Worm (Caenorhabditis elegans): ENCODE results near the gene C01G6.9.

- TF ChIP-seq fos-1 (tag; optimal IDR thresholded peaks at IDR 0.05) (no peak), cey-2 (tag; optimal IDR thresholded peaks at IDR 0.05; ENCODE audit: borderline replicate concordance, insufficient read depth) (no peak), F26F4.8 (GFP tag; conservative IDR thresholded peaks at IDR 0.05) (no peak), duxl-1 (tag; optimal IDR thresholded peaks at IDR 0.05; ENCODE audit: poor library complexity) (no peak)
These were observed 22.7 kb downstream of the C01G6.9 start, which contains the start of gene C01G6.4 for ce11 chrII:9272942-9273341.
